Worm (Caenorhabditis elegans) whole organism, L3 larva: ENCODE data around the gene F18C5.10.

ENCODE experiments used
- aly-2 ChIP-seq: fragments of 150-350 bp; optimal IDR thresholded peaks from 2 replicates; lab custom pipeline; 2014; ENCODE audit warnings: missing biosample characterization, missing genetic modification characterization
- ceh-82 ChIP-seq: fragments of 150-350 bp; optimal IDR thresholded peaks from 2 replicates; lab custom pipeline; 2014; ENCODE audit warnings: missing biosample characterization, missing genetic modification characterization
- fkh-10 ChIP-seq: sonication (generic microtip); optimal IDR thresholded peaks from 2 replicates; lab custom pipeline; 2017; ENCODE audit warnings: missing biosample characterization, missing genetic modification reagents, missing genetic modification characterization
- lin-15B ChIP-seq: fragments of 150-350 bp; optimal IDR thresholded peaks from 2 replicates; lab custom pipeline; 2014; ENCODE audit warnings: missing biosample characterization, missing genetic modification characterization
- mml-1 ChIP-seq: fragments of 150-350 bp; sonication (generic microtip); optimal IDR thresholded peaks from 3 replicates; lab custom pipeline; 2014; ENCODE audit warnings: missing biosample characterization, missing genetic modification characterization
- skn-1 ChIP-seq: fragments of 150-350 bp; optimal IDR thresholded peaks from 2 replicates; lab custom pipeline; 2014; ENCODE audit warnings: missing biosample characterization, missing genetic modification characterization
- zag-1 ChIP-seq: fragments of 150-350 bp; optimal IDR thresholded peaks from 2 replicates; lab custom pipeline; 2014; ENCODE audit warnings: missing biosample characterization, missing genetic modification characterization
- ztf-11 ChIP-seq: fragments of 150-350 bp; optimal IDR thresholded peaks from 2 replicates; lab custom pipeline; 2014; ENCODE audit warnings: missing biosample characterization, missing genetic modification characterization

DNA sequence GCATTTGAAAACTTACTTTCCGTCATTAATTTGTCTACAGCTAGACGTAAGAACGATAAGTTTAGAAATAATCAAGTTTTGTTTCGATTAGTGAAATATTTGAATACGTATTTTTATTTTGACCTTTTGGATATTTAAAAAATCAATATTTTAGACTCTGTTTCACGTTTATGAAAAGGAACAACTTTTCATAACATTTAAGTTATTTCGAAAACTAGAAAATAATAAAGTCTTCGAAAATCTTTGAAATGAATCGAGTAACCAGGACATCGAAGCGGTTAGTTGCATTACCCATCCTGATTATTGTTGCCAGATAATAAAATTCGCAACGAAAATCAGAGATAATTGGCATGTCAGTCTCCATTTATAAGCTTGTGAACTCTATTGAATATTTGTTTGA is 20.0 kb upstream of the F18C5.10 start, which contains the start of gene C56C10.6:
- TF ChIP-seq zag-1 (tag; lab: Kevin White, UChicago) (no peak), lin-15B (no peak), aly-2 (tag; lab: Kevin White, UChicago) (no peak), skn-1 (no peak), mml-1 (no peak), ztf-11 (tag; lab: Kevin White, UChicago) (no peak), fkh-10 (GFP tag; lab: Kevin White, UChicago) (no peak), ceh-82 (tag; lab: Kevin White, UChicago) (no peak)
